Worm (Caenorhabditis elegans): Measurements from ENCODE around the gene ifd-1.

The ifd-1 gene

DNA sequence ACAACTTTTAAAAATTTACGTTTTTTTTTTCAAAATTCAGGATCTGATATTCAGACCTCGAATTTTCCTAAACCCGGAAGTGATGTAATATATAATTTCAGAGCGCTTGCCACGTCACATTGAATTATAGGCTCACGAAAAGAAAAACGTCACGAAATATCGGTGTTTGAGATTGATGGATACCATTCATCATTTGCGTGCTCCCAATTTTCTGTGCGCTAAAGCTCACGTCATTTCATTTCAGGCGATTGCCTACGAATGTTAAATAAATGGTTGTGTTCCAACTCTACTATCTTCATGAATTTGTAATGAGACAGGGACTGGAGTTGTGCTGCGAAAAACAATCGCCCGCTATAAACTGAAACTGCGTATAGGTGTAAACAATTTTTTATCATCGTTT is 15.5 kb downstream of the ifd-1 start:
- no peak for TF ChIP-seq mml-1 (tag; optimal IDR thresholded peaks at IDR 0.05)
- TF ChIP-seq nhr-28 (tag; optimal IDR thresholded peaks at IDR 0.05) = no peak
- no peak for TF ChIP-seq ztf-4 (tag; optimal IDR thresholded peaks at IDR 0.05)
- TF ChIP-seq lin-39 (tag; optimal IDR thresholded peaks at IDR 0.05) = peak; percentile 71

ce11 chrX:8806070-8806799 is 18.0 kb downstream of the ifd-1 start, which contains the start of gene R04E5.8:
Gene R04E5.8, minus strand, starts transcription at chrX:8806120.
- TF ChIP-seq nfya-1 (tag; optimal IDR thresholded peaks at IDR 0.05; ENCODE audit: insufficient read depth) (peak; percentile 64), fkh-2 (tag; optimal IDR thresholded peaks at IDR 0.05) (no peak), elt-3 (tag; optimal IDR thresholded peaks at IDR 0.05) (no peak), eor-1 (tag; optimal IDR thresholded peaks at IDR 0.05) (no peak), nhr-12 (tag; optimal IDR thresholded peaks at IDR 0.05) (no peak), ZK546.5 (tag; optimal IDR thresholded peaks at IDR 0.05) (no peak), hmg-11 (tag; optimal IDR thresholded peaks at IDR 0.05) (peak; percentile 46), sea-2 (GFP tag; optimal IDR thresholded peaks at IDR 0.05) (no peak), egl-5 (tag; optimal IDR thresholded peaks at IDR 0.05) (peak; percentile 24), lin-15B (tag; optimal IDR thresholded peaks at IDR 0.05) (no peak), ama-1 (optimal IDR thresholded peaks at IDR 0.05) (no peak), nhr-43 (tag; optimal IDR thresholded peaks at IDR 0.05; ENCODE audit: poor library complexity, severe bottlenecking) (no peak), unc-39 (tag; optimal IDR thresholded peaks at IDR 0.05) (no peak), mdl-1 (tag; optimal IDR thresholded peaks at IDR 0.05) (no peak), lin-39 (tag; optimal IDR thresholded peaks at IDR 0.05) (peak; percentile 64), pha-4 (tag; optimal IDR thresholded peaks at IDR 0.05) (peak; percentile 8), snpc-4 (tag; optimal IDR thresholded peaks at IDR 0.05) (peak; percentile 42), ztf-4 (tag; optimal IDR thresholded peaks at IDR 0.05) (no peak), tbx-2 (tag; optimal IDR thresholded peaks at IDR 0.05) (no peak), elt-2 (tag; optimal IDR thresholded peaks at IDR 0.05) (peak; percentile 18), ceh-9 (tag; optimal IDR thresholded peaks at IDR 0.05) (no peak), skn-1 (tag; optimal IDR thresholded peaks at IDR 0.05) (peak; percentile 59), nhr-76 (tag; optimal IDR thresholded peaks at IDR 0.05) (no peak), ztf-11 (tag; optimal IDR thresholded peaks at IDR 0.05) (no peak)

- TF ChIP-seq pqm-1 (tag; optimal IDR thresholded peaks at IDR 0.05) (no peak), egl-27 (tag; optimal IDR thresholded peaks at IDR 0.05) (no peak), lin-39 (tag; optimal IDR thresholded peaks at IDR 0.05) (no peak), sea-2 (GFP tag; optimal IDR thresholded peaks at IDR 0.05) (no peak), fkh-2 (tag; optimal IDR thresholded peaks at IDR 0.05) (no peak), ztf-4 (tag; optimal IDR thresholded peaks at IDR 0.05) (no peak), ama-1 (optimal IDR thresholded peaks at IDR 0.05) (no peak), pha-4 (tag; optimal IDR thresholded peaks at IDR 0.05) (no peak), elt-2 (tag; optimal IDR thresholded peaks at IDR 0.05) (no peak), aly-2 (tag; optimal IDR thresholded peaks at IDR 0.05) (no peak), elt-1 (tag; optimal IDR thresholded peaks at IDR 0.05) (no peak), ceh-16 (tag; optimal IDR thresholded peaks at IDR 0.05) (no peak), nhr-25 (tag; optimal IDR thresholded peaks at IDR 0.05) (no peak), nhr-237 (tag; optimal IDR thresholded peaks at IDR 0.05) (no peak), unc-39 (tag; optimal IDR thresholded peaks at IDR 0.05) (no peak), hmg-11 (tag; optimal IDR thresholded peaks at IDR 0.05) (no peak), ZK546.5 (tag; optimal IDR thresholded peaks at IDR 0.05) (no peak), mml-1 (tag; optimal IDR thresholded peaks at IDR 0.05) (no peak), ztf-11 (tag; optimal IDR thresholded peaks at IDR 0.05) (no peak)
Measured at ce11 chrX:8805475-8805874, 18.8 kb downstream of the ifd-1 start.

DNA sequence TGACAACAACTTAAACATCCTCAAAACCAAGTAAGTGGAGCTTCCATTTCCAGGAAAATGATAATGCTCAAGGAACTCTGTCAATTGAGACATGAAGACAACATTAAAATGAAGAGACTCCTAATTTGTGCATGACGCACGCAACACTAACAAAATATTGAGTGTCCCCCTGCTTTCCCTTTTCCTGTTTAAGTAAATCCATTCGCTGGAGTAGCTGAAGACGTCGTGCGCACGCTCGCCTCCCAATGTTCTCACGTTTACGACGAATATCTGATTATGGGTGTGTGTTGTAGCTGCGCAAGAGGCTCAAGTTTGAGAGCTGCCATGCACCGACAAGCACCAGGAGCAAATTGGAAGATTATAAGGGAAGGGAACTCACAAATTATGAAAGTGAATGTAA is 23.3 kb downstream of the ifd-1 start:
- TF ChIP-seq daf-12 (tag; optimal IDR thresholded peaks at IDR 0.05) (no peak), nfya-1 (tag; optimal IDR thresholded peaks at IDR 0.05; ENCODE audit: insufficient read depth) (peak; percentile 37), skn-1 (tag; optimal IDR thresholded peaks at IDR 0.05) (no peak), lin-39 (tag; optimal IDR thresholded peaks at IDR 0.05) (peak; percentile 45), fkh-10 (GFP tag; optimal IDR thresholded peaks at IDR 0.05) (peak; percentile 77)
